Worm (Caenorhabditis elegans): Measurements from ENCODE around the gene skr-10.

DNA sequence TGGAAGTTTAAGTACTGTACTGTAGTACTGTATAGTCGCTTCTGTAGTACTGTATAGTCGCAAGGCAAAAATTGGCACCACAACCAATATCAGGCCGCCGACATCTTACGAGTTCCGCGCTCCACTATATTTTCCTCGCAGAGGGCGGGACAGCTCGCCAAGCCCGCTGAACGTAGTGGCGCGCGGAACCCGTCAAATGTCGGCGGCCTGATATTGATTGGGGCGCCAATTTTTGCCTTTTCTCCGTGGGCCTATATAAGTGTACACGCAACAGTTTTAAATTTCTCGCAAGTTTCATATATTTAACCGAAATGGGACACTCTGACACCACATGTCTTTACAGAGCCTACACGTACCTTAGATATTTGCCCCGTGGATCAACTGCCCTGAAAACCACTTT, 3.4 kb downstream of the skr-10 start:
- TF ChIP-seq ama-1 (optimal IDR thresholded peaks at IDR 0.05): no peak
- TF ChIP-seq ets-7 (tag; optimal IDR thresholded peaks at IDR 0.05): no peak
- TF ChIP-seq sea-1 (GFP tag; conservative IDR thresholded peaks at IDR 0.05): no peak
- no peak for TF ChIP-seq hmbx-1 (tag; optimal IDR thresholded peaks at IDR 0.05)
